Comparison of ENCODE assay signal across 5 worm cellular contexts in genomic region chrIII:8437763-8438414, ce11.
TF ChIP-seq lines count a peak whose summit lies in the region.

No protein-coding gene starts in this region.

TF ChIP-seq in whole organism, L1 larva, 84 proteins besides CTCF, POLR2A, EP300 and RAD21:
- no peak for TF ChIP-seq elt-2 (tag; optimal IDR thresholded peaks at IDR 0.05; lab: Kevin White, UChicago)
- TF ChIP-seq fkh-8 (tag; optimal IDR thresholded peaks at IDR 0.05; lab: Kevin White, UChicago), result peak; percentile 9

TF ChIP-seq in whole organism, L3 larva, 47 proteins besides CTCF, POLR2A, EP300 and RAD21:
- TF ChIP-seq ama-1 (optimal IDR thresholded peaks at IDR 0.05; lab: Kevin White, UChicago) (peak; percentile 45), skn-1 (tag; optimal IDR thresholded peaks at IDR 0.05; lab: Kevin White, UChicago) (no peak)

TF ChIP-seq in whole organism, L4 larva, 104 proteins besides CTCF, POLR2A, EP300 and RAD21:
- peak in 1 of 2 experiments; percentile 60 for TF ChIP-seq unc-62 (GFP tag; optimal IDR thresholded peaks at IDR 0.05 in 1 of 2; lab: Kevin White, UChicago)
- no peak for TF ChIP-seq unc-62 (tag; optimal IDR thresholded peaks at IDR 0.05; lab: Kevin White, UChicago)
- no peak for TF ChIP-seq lin-39 (tag; optimal IDR thresholded peaks at IDR 0.05; lab: Kevin White, UChicago)
- no peak for TF ChIP-seq ceh-44 (GFP tag; IDR thresholded peaks at IDR 0.05; lab: Robert Waterston, UW)
- peak; percentile 70 for TF ChIP-seq aha-1 (tag; lab: Kevin White, UChicago)
- no peak for TF ChIP-seq daf-16 (GFP tag; optimal IDR thresholded peaks at IDR 0.05; lab: Kevin White, UChicago)
- no peak for TF ChIP-seq daf-16 (tag; optimal IDR thresholded peaks at IDR 0.05; lab: Kevin White, UChicago)

TF ChIP-seq in whole organism, mixed stage, embryonic, 35 proteins besides CTCF, POLR2A, EP300 and RAD21:
- TF ChIP-seq ces-1 (GFP tag; optimal IDR thresholded peaks at IDR 0.05; lab: Kevin White, UChicago), result peak; percentile 63
- no peak for TF ChIP-seq zip-8 (tag; optimal IDR thresholded peaks at IDR 0.05; lab: Kevin White, UChicago)

TF ChIP-seq in whole organism, young adult, 124 proteins besides CTCF, POLR2A, EP300 and RAD21:
- TF ChIP-seq hsf-1 (GFP tag; IDR thresholded peaks at IDR 0.05; lab: Robert Waterston, UW) (no peak), mxl-1 (tag; optimal IDR thresholded peaks at IDR 0.05; lab: Kevin White, UChicago) (no peak), chd-7 (tag; optimal IDR thresholded peaks at IDR 0.05; lab: Kevin White, UChicago) (no peak), sptf-2 (GFP tag; optimal IDR thresholded peaks at IDR 0.05; lab: Kevin White, UChicago) (no peak), F49E8.2 (tag; optimal IDR thresholded peaks at IDR 0.05; lab: Kevin White, UChicago; ENCODE audit: insufficient read depth) (no peak), F37B4.10 (GFP tag; IDR thresholded peaks at IDR 0.05; lab: Robert Waterston, UW) (no peak), B0336.3 (GFP tag; IDR thresholded peaks at IDR 0.05; lab: Robert Waterston, UW) (0 out of 2 replicates have a peak, but pooled peaks have one; percentile 11), ekl-4 (GFP tag; IDR thresholded peaks at IDR 0.05; lab: Robert Waterston, UW) (no peak), lir-1 (GFP tag; conservative IDR thresholded peaks at IDR 0.05; lab: Robert Waterston, UW) (no peak), K11D2.4 (GFP tag; IDR thresholded peaks at IDR 0.05; lab: Robert Waterston, UW) (no peak), lsl-1 (GFP tag; optimal IDR thresholded peaks at IDR 0.05; lab: Kevin White, UChicago) (no peak), ztf-28 (GFP tag; IDR thresholded peaks at IDR 0.05; lab: Robert Waterston, UW) (no peak), let-526 (GFP tag; IDR thresholded peaks at IDR 0.05; lab: Robert Waterston, UW) (no peak), snpc-4 (GFP tag; optimal IDR thresholded peaks at IDR 0.05; lab: Kevin White, UChicago) (peak; percentile 33), snpc-4 (tag; optimal IDR thresholded peaks at IDR 0.05; lab: Kevin White, UChicago) (peak in 2 of 4 experiments; percentile 61 to 81), nhr-120 (GFP tag; IDR thresholded peaks at IDR 0.05; lab: Robert Waterston, UW) (no peak), D2030.7 (GFP tag; IDR thresholded peaks at IDR 0.05; lab: Robert Waterston, UW) (no peak), hmg-1.2 (GFP tag; IDR thresholded peaks at IDR 0.05; lab: Robert Waterston, UW) (0 out of 2 replicates have a peak, but pooled peaks have one; percentile 22), madf-6 (GFP tag; IDR thresholded peaks at IDR 0.05; lab: Robert Waterston, UW) (no peak), repo-1 (tag; optimal IDR thresholded peaks at IDR 0.05; lab: Kevin White, UChicago) (no peak), F39B2.1 (GFP tag; IDR thresholded peaks at IDR 0.05; lab: Robert Waterston, UW) (no peak), madf-10 (tag; optimal IDR thresholded peaks at IDR 0.05; lab: Kevin White, UChicago) (no peak), nhr-179 (tag; optimal IDR thresholded peaks at IDR 0.05; lab: Kevin White, UChicago) (no peak), snpc-1.1 (tag; optimal IDR thresholded peaks at IDR 0.05; lab: Kevin White, UChicago; ENCODE audit: insufficient read depth) (peak; percentile 30), ztf-6 (GFP tag; IDR thresholded peaks at IDR 0.05; lab: Robert Waterston, UW) (no peak), F57C9.4 (tag; optimal IDR thresholded peaks at IDR 0.05; lab: Kevin White, UChicago) (no peak), ama-1 (optimal IDR thresholded peaks at IDR 0.05; lab: Kevin White, UChicago) (no peak), ama-1 (GFP tag; optimal IDR thresholded peaks at IDR 0.05; lab: Kevin White, UChicago) (no peak), mes-4 (tag; optimal IDR thresholded peaks at IDR 0.05; lab: Kevin White, UChicago) (no peak), F52B5.7 (tag; optimal IDR thresholded peaks at IDR 0.05; lab: Kevin White, UChicago) (no peak), F55B11.4 (tag; optimal IDR thresholded peaks at IDR 0.05; lab: Kevin White, UChicago; ENCODE audit: borderline replicate concordance, insufficient read depth) (no peak), B0261.1 (tag; optimal IDR thresholded peaks at IDR 0.05; lab: Kevin White, UChicago) (no peak), dox-1 (GFP tag; IDR thresholded peaks at IDR 0.05; lab: Robert Waterston, UW) (no peak), ceh-100 (GFP tag; IDR thresholded peaks at IDR 0.05; lab: Robert Waterston, UW) (no peak), rec-8 (tag; optimal IDR thresholded peaks at IDR 0.05; lab: Kevin White, UChicago) (no peak), sdz-38 (tag; optimal IDR thresholded peaks at IDR 0.05; lab: Kevin White, UChicago) (no peak)
